Worm (Caenorhabditis elegans): ENCODE data around the gene F13B12.7.

ce11 chrIV:10420440-10420839 lies 23.2 kb upstream of the F13B12.7 start:
- TF ChIP-seq him-1 (tag; optimal IDR thresholded peaks at IDR 0.05) = no peak
- no peak for TF ChIP-seq dao-5 (tag; optimal IDR thresholded peaks at IDR 0.05)
- TF ChIP-seq W03F9.2 (tag; optimal IDR thresholded peaks at IDR 0.05) = no peak
